Worm (Caenorhabditis elegans) whole organism, L4/young adult: ENCODE results near the gene mps-4.
A peak's percentile ranks its signal among the peaks of the same experiment; 100 is the strongest.

Experiments used
- W03F9.2 ChIP-seq: fragments of 150-350 bp; optimal IDR thresholded peaks from 2 replicates; lab custom pipeline; 2014; ENCODE audit warnings: missing biosample characterization, missing genetic modification characterization
- dao-5 ChIP-seq: sonication (generic microtip); optimal IDR thresholded peaks from 2 replicates; lab custom pipeline; 2016; ENCODE audit warnings: missing genotype, missing genetic modification characterization, moderate library complexity, missing compliant biosample characterization

DNA sequence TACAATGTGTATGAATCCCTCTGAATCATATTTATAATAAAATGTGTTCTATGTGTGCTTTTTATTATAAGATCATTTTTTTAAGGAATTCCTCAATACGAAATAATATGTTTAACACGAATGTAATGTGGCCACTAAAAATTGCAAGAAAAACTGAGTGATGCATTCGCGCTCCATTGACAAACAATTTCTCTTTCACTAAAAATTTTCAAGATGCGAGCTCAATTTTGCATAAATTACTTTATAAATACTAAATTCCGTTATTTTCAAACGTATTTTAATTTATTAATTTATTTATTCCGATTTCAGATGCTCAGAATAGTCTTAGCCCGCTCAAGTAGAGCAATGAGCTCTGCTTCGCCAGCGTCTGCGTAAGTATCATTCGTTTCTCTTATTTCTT is 5.8 kb downstream of the mps-4 start, which contains the start of gene mrps-9:
- TF ChIP-seq dao-5 (no peak), W03F9.2 (tag; lab: Kevin White, UChicago) (peak; percentile 13)
